Worm (Caenorhabditis elegans) whole organism, L3 larva: ENCODE data around the gene F21C10.19.

Experiments
- R02D3.7 ChIP-seq: fragments of 150-350 bp; optimal IDR thresholded peaks from 2 replicates; lab custom pipeline; 2014; ENCODE audit warnings: missing biosample characterization, missing genetic modification characterization
- ZK546.5 ChIP-seq: sonication (generic microtip); optimal IDR thresholded peaks from 2 replicates; lab custom pipeline; 2017; ENCODE audit warnings: missing biosample characterization, missing genetic modification characterization
- aly-2 ChIP-seq: fragments of 150-350 bp; optimal IDR thresholded peaks from 2 replicates; lab custom pipeline; 2014; ENCODE audit warnings: missing biosample characterization, missing genetic modification characterization
- ama-1 ChIP-seq: fragments of 150-350 bp; optimal IDR thresholded peaks from 2 replicates; lab custom pipeline; 2018
- ceh-28 ChIP-seq: fragments of 150-350 bp; optimal IDR thresholded peaks from 2 replicates; lab custom pipeline; 2014; ENCODE audit warnings: missing biosample characterization, missing genetic modification reagents, missing genetic modification characterization
- ceh-82 ChIP-seq: fragments of 150-350 bp; optimal IDR thresholded peaks from 2 replicates; lab custom pipeline; 2014; ENCODE audit warnings: missing biosample characterization, missing genetic modification characterization
- daf-12 ChIP-seq: fragments of 150-350 bp; optimal IDR thresholded peaks from 2 replicates; lab custom pipeline; 2014; ENCODE audit warnings: missing biosample characterization, missing genetic modification reagents, missing genetic modification characterization
- egl-5 ChIP-seq: fragments of 150-350 bp; optimal IDR thresholded peaks from 2 replicates; lab custom pipeline; 2017; ENCODE audit warnings: missing biosample characterization, missing genetic modification reagents, missing genetic modification characterization, inconsistent platforms
- elt-1 ChIP-seq: fragments of 150-350 bp; optimal IDR thresholded peaks from 2 replicates; lab custom pipeline; 2014; ENCODE audit warnings: missing biosample characterization, missing genetic modification characterization
- elt-2 ChIP-seq: sonication (generic microtip); optimal IDR thresholded peaks from 2 replicates; lab custom pipeline; 2016; ENCODE audit warnings: missing genetic modification reagents, mild to moderate bottlenecking, missing genetic modification characterization, missing compliant biosample characterization
- elt-3 ChIP-seq, 3 experiments: fragments of 150-350 bp in 1 of 3; sonication (generic microtip) in 2 of 3; optimal IDR thresholded peaks; 2 replicates in 2 of 3; 4 replicates in 1 of 3; lab custom pipeline; 2014 to 2017; ENCODE audit warnings: missing biosample characterization in 3 of 3, missing genetic modification characterization in 3 of 3
- fkh-10 ChIP-seq: sonication (generic microtip); optimal IDR thresholded peaks from 2 replicates; lab custom pipeline; 2017; ENCODE audit warnings: missing biosample characterization, missing genetic modification reagents, missing genetic modification characterization
- fkh-2 ChIP-seq: fragments of 150-350 bp; optimal IDR thresholded peaks from 2 replicates; lab custom pipeline; 2014; ENCODE audit warnings: missing biosample characterization, missing genetic modification reagents, missing genetic modification characterization
- fos-1 ChIP-seq: fragments of 150-350 bp; optimal IDR thresholded peaks from 2 replicates; lab custom pipeline; 2014; ENCODE audit warnings: missing biosample characterization, missing genetic modification characterization
- jun-1 ChIP-seq: fragments of 150-350 bp; optimal IDR thresholded peaks from 2 replicates; lab custom pipeline; 2014; ENCODE audit warnings: missing biosample characterization, missing genetic modification reagents, missing genetic modification characterization
- lin-15B ChIP-seq: fragments of 150-350 bp; optimal IDR thresholded peaks from 2 replicates; lab custom pipeline; 2014; ENCODE audit warnings: missing biosample characterization, missing genetic modification characterization
- lin-39 ChIP-seq: fragments of 150-350 bp; optimal IDR thresholded peaks from 2 replicates; lab custom pipeline; 2018; ENCODE audit warnings: missing biosample characterization, missing genetic modification reagents, missing genetic modification characterization
- lsy-12 ChIP-seq: sonication (generic microtip); optimal IDR thresholded peaks from 2 replicates; lab custom pipeline; 2016; ENCODE audit warnings: mild to moderate bottlenecking, missing genetic modification characterization, missing compliant biosample characterization
- mdl-1 ChIP-seq: fragments of 150-350 bp; optimal IDR thresholded peaks from 2 replicates; lab custom pipeline; 2014; ENCODE audit warnings: missing biosample characterization, missing genetic modification characterization
- nfya-1 ChIP-seq: sonication (generic microtip); optimal IDR thresholded peaks from 2 replicates; lab custom pipeline; 2017; ENCODE audit warnings: missing genetic modification characterization, mild to moderate bottlenecking, missing compliant biosample characterization, antibody characterized with exemption, moderate library complexity; ENCODE audit not compliant: insufficient read depth
- nhr-11 ChIP-seq: fragments of 150-350 bp; optimal IDR thresholded peaks from 2 replicates; lab custom pipeline; 2014; ENCODE audit warnings: missing biosample characterization, missing genetic modification characterization
- nhr-23 ChIP-seq: fragments of 150-350 bp; optimal IDR thresholded peaks from 2 replicates; lab custom pipeline; 2014; ENCODE audit warnings: missing biosample characterization, missing genetic modification reagents, missing genetic modification characterization
- nhr-237 ChIP-seq: fragments of 150-350 bp; optimal IDR thresholded peaks from 2 replicates; lab custom pipeline; 2014; ENCODE audit warnings: missing biosample characterization, missing genetic modification characterization
- nhr-25 ChIP-seq: sonication (generic microtip); optimal IDR thresholded peaks from 2 replicates; lab custom pipeline; 2017; ENCODE audit warnings: missing biosample characterization, missing genetic modification characterization
- nhr-43 ChIP-seq: sonication (generic microtip); optimal IDR thresholded peaks from 2 replicates; lab custom pipeline; 2016; ENCODE audit warnings: mild to moderate bottlenecking, missing genetic modification characterization, missing compliant biosample characterization; ENCODE audit not compliant: poor library complexity, severe bottlenecking
- nhr-67 ChIP-seq: fragments of 150-350 bp; optimal IDR thresholded peaks from 2 replicates; lab custom pipeline; 2014; ENCODE audit warnings: missing biosample characterization, missing genetic modification characterization
- nhr-76 ChIP-seq: fragments of 150-350 bp; sonication (generic microtip); optimal IDR thresholded peaks from 5 replicates; lab custom pipeline; 2014; ENCODE audit warnings: missing biosample characterization, missing genetic modification characterization
- nhr-77 ChIP-seq: fragments of 150-350 bp; optimal IDR thresholded peaks from 2 replicates; lab custom pipeline; 2014; ENCODE audit warnings: missing biosample characterization, missing genetic modification characterization
- pha-4 ChIP-seq: fragments of 150-350 bp; optimal IDR thresholded peaks from 2 replicates; lab custom pipeline; 2014; ENCODE audit warnings: missing biosample characterization, missing genetic modification reagents, missing genetic modification characterization
- pqm-1 ChIP-seq: fragments of 150-350 bp; optimal IDR thresholded peaks from 2 replicates; lab custom pipeline; 2017; ENCODE audit warnings: missing biosample characterization, missing genetic modification characterization, inconsistent platforms
- sea-2 ChIP-seq: fragments of 150-350 bp; sonication (generic microtip); optimal IDR thresholded peaks from 4 replicates; lab custom pipeline; 2014; ENCODE audit warnings: missing biosample characterization, missing genetic modification reagents, missing genetic modification characterization
- skn-1 ChIP-seq: fragments of 150-350 bp; optimal IDR thresholded peaks from 2 replicates; lab custom pipeline; 2014; ENCODE audit warnings: missing biosample characterization, missing genetic modification characterization
- snpc-4 ChIP-seq: fragments of 150-350 bp; optimal IDR thresholded peaks from 2 replicates; lab custom pipeline; 2014; ENCODE audit warnings: missing biosample characterization, missing genetic modification characterization
- tbx-2 ChIP-seq: sonication (generic microtip); optimal IDR thresholded peaks from 2 replicates; lab custom pipeline; 2016; ENCODE audit warnings: mild to moderate bottlenecking, missing genetic modification characterization, missing compliant biosample characterization
- unc-39 ChIP-seq: sonication (generic microtip); optimal IDR thresholded peaks from 4 replicates; lab custom pipeline; 2017; ENCODE audit warnings: missing biosample characterization, missing genetic modification characterization
- zag-1 ChIP-seq: fragments of 150-350 bp; optimal IDR thresholded peaks from 2 replicates; lab custom pipeline; 2014; ENCODE audit warnings: missing biosample characterization, missing genetic modification characterization
- ztf-11 ChIP-seq: fragments of 150-350 bp; optimal IDR thresholded peaks from 2 replicates; lab custom pipeline; 2014; ENCODE audit warnings: missing biosample characterization, missing genetic modification characterization

Gene F21C10.19

DNA sequence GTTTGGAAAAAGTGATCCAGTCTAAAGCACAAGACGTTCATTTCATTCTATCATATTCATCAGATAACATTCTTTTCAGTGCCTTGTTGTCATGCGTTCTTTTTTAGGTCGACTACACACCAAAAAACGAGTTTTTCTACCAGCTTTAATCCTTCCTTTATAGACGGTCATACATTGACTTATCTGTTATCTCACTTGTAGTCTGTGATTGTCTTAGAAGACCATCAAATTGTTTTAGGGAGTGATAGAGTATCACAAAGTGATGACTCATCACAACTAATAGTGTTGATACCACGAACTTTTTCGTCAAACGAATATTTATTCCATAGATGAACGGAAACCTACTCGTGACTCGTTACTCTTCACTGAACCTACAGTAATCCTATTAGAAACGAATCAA lies 45.0 kb upstream of the F21C10.19 start (continued):
- TF ChIP-seq R02D3.7 (tag; lab: Kevin White, UChicago) (no peak), ceh-28 (peak; percentile 58), ztf-11 (no peak), fkh-2 (tag; lab: Kevin White, UChicago) (no peak), mdl-1 (no peak), egl-5 (tag; lab: Kevin White, UChicago) (no peak)

DNA sequence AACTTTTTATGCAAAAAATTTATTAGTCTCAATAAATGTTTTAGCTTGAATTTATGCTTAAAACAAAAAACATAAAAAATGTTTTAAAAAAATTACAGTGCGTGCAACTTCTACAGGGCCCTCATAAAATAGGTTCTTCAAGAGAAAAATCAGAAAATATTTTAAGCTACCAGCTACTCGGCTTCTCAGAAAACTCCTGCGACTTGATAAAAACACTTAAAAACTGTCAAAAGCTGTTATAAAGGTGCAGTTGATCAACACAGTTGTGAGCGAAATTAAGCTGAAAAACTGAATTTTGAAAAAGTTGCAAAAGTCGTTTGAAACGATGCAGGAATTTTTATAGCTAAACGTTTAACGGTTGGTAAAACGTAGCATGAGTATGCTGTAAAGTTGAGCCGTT lies 42.1 kb upstream of the F21C10.19 start:
- TF ChIP-seq nfya-1, result peak; percentile 48
- TF ChIP-seq snpc-4 (tag; lab: Kevin White, UChicago), result peak; percentile 10
- TF ChIP-seq daf-12 (tag; lab: Kevin White, UChicago), result no peak
- peak; percentile 42 for TF ChIP-seq lsy-12
- peak; percentile 99 for TF ChIP-seq ama-1 (lab: Kevin White, UChicago)
- no peak for TF ChIP-seq skn-1 (tag; lab: Kevin White, UChicago)
- no peak for TF ChIP-seq ztf-11
- no peak for TF ChIP-seq tbx-2 (tag; lab: Kevin White, UChicago)
- TF ChIP-seq nhr-77 (tag; lab: Kevin White, UChicago), result no peak

DNA sequence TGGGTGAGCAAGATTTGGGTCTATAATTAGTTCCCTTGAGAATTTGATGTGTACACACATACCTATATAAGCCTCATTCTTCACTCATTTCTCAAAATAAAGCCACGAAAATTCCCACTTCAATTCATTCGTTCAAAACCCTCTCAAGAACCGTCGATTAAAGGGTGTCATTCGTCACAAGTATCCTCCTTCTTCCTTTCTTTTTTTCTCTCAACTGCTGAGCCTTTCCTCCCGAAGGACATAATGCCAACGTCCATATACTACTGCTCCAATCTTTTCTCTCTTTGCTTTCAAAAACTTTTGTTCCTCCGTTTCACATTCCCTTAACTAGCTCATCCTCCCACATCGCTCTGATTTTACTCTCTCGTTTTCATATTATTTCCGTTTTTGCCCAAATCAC lies 38.7 kb upstream of the F21C10.19 start, which contains the start of gene T27E4.1:
Gene T27E4.1, plus strand, starts transcription at position 137 of the 400 bp plus-strand sequence.
- TF ChIP-seq nhr-67 (tag; lab: Kevin White, UChicago) (no peak), lin-39 (tag; lab: Kevin White, UChicago) (peak; percentile 44)

DNA sequence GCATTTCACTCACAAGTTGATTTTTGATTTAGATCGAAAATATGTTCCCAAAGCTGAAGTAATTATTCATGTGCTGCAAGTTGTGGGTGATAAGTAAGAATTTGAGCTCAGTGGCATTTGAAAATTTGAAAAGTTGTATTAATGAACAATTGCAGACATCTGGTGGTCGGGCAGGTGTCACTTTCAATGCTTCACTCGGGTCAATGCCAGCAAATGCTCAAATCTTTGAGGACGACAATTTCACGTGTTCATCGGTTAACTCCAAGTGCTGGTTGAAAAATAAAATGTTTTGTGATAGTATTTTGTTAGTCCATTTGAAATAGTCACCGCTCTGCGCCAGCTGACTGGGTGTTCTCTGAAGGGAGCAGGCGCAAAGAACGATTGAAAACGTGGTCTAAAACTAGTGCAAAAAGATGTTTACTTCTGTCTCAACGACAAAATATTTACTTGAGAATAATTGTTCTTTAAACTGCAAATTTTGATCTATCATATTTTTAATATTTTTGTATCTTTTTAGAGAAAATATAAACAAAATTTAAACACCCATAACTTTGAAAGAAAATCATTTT lies 36.7 kb upstream of the F21C10.19 start:
- TF ChIP-seq nhr-76 (tag; lab: Kevin White, UChicago) (no peak), nfya-1 (peak; percentile 14), egl-5 (tag; lab: Kevin White, UChicago) (peak; percentile 43), snpc-4 (tag; lab: Kevin White, UChicago) (no peak), jun-1 (tag; lab: Kevin White, UChicago) (peak; percentile 63), ZK546.5 (no peak), elt-3 (tag; optimal IDR thresholded peaks at IDR 0.05; lab: Kevin White, UChicago) (no peak), elt-2 (tag; lab: Kevin White, UChicago) (peak; percentile 76), lin-39 (tag; lab: Kevin White, UChicago) (peak; percentile 76), sea-2 (no peak), mdl-1 (peak; percentile 3), elt-1 (no peak), pha-4 (tag; lab: Kevin White, UChicago) (peak; percentile 96), skn-1 (tag; lab: Kevin White, UChicago) (no peak), nhr-77 (tag; lab: Kevin White, UChicago) (no peak), aly-2 (no peak), nhr-43 (no peak), lsy-12 (peak; percentile 15), ceh-82 (tag; lab: Kevin White, UChicago) (no peak), zag-1 (tag; lab: Kevin White, UChicago) (no peak), fos-1 (tag; lab: Kevin White, UChicago) (no peak), tbx-2 (tag; lab: Kevin White, UChicago) (no peak), nhr-11 (no peak), ceh-28 (no peak), lin-15B (tag; lab: Kevin White, UChicago) (no peak), ama-1 (lab: Kevin White, UChicago) (no peak), nhr-237 (tag; lab: Kevin White, UChicago) (no peak), nhr-25 (tag; lab: Kevin White, UChicago) (no peak), pqm-1 (tag; lab: Kevin White, UChicago) (peak; percentile 82)

DNA sequence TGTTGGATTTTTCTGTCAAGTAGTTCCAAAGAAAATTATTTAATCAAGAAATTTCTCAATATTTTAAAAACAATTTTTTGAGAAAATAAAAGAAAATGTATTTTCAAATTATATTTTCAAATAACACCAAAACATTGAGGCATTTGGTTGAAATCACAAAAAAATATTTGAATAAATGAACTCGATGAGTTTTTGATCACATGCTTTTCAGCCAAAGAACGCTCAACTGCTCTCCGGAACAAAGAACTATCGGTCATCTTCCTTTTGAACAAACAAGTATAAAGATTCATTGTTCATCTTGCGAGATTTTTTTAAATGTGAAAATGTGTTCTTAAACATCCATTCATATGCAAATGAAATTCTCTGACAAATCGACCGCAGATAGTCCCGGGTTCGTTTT lies 35.9 kb upstream of the F21C10.19 start:
- TF ChIP-seq jun-1 (tag; lab: Kevin White, UChicago), result no peak
- no peak for TF ChIP-seq unc-39 (tag; lab: Kevin White, UChicago)
- TF ChIP-seq zag-1 (tag; lab: Kevin White, UChicago), result no peak
- TF ChIP-seq elt-3 (tag; optimal IDR thresholded peaks at IDR 0.05; lab: Kevin White, UChicago), result no peak
- peak; percentile 50 for TF ChIP-seq pha-4 (tag; lab: Kevin White, UChicago)
- TF ChIP-seq elt-1, result no peak
- TF ChIP-seq lsy-12, result no peak
- peak; percentile 41 for TF ChIP-seq fkh-10 (GFP tag; lab: Kevin White, UChicago)
- no peak for TF ChIP-seq nhr-237 (tag; lab: Kevin White, UChicago)
- peak; percentile 61 for TF ChIP-seq pqm-1 (tag; lab: Kevin White, UChicago)
- TF ChIP-seq tbx-2 (tag; lab: Kevin White, UChicago), result no peak
- no peak for TF ChIP-seq fos-1 (tag; lab: Kevin White, UChicago)
- TF ChIP-seq R02D3.7 (tag; lab: Kevin White, UChicago), result no peak
- no peak for TF ChIP-seq ama-1 (lab: Kevin White, UChicago)
- TF ChIP-seq nhr-23 (tag; lab: Kevin White, UChicago), result no peak
